Worm (Caenorhabditis elegans) whole organism, late embryonic: ENCODE measurements around the gene clec-186.

ENCODE experiments used
- K02D7.2 ChIP-seq: sonication (generic microtip); optimal IDR thresholded peaks from 2 replicates; lab custom pipeline; 2017; ENCODE audit warnings: mild to moderate bottlenecking, missing genetic modification characterization, missing compliant biosample characterization
- K09A11.1 ChIP-seq: sonication (generic microtip); optimal IDR thresholded peaks from 2 replicates; lab custom pipeline; 2017; ENCODE audit warnings: antibody characterized with exemption, mild to moderate bottlenecking, missing genetic modification characterization, missing compliant biosample characterization; ENCODE audit not compliant: insufficient read depth
- ama-1 ChIP-seq: fragments of 150-350 bp; optimal IDR thresholded peaks from 2 replicates; lab custom pipeline; 2014
- ceh-30 ChIP-seq: fragments of 150-350 bp; optimal IDR thresholded peaks from 2 replicates; lab custom pipeline; 2014; ENCODE audit warnings: missing biosample characterization, missing genetic modification characterization
- che-1 ChIP-seq: sonication (generic microtip); optimal IDR thresholded peaks from 2 replicates; lab custom pipeline; 2016; ENCODE audit warnings: mild to moderate bottlenecking, missing genetic modification characterization, missing compliant biosample characterization
- dve-1 ChIP-seq: sonication (generic microtip); optimal IDR thresholded peaks from 2 replicates; lab custom pipeline; 2017; ENCODE audit warnings: antibody characterized with exemption, mild to moderate bottlenecking, missing genetic modification characterization, missing compliant biosample characterization
- hlh-15 ChIP-seq: sonication (generic microtip); optimal IDR thresholded peaks from 2 replicates; lab custom pipeline; 2016; ENCODE audit warnings: missing genetic modification characterization, missing compliant biosample characterization
- hlh-6 ChIP-seq: sonication (generic microtip); optimal IDR thresholded peaks from 2 replicates; lab custom pipeline; 2016; ENCODE audit warnings: missing genotype, missing genetic modification characterization, missing compliant biosample characterization
- hlh-8 ChIP-seq: sonication (generic microtip); optimal IDR thresholded peaks from 2 replicates; lab custom pipeline; 2016; ENCODE audit warnings: missing genotype, missing genetic modification characterization, missing compliant biosample characterization
- nhr-11 ChIP-seq: fragments of 150-350 bp; optimal IDR thresholded peaks from 2 replicates; lab custom pipeline; 2014; ENCODE audit warnings: missing biosample characterization, missing genetic modification characterization
- pha-2 ChIP-seq: sonication (generic microtip); optimal IDR thresholded peaks from 2 replicates; lab custom pipeline; 2017; ENCODE audit warnings: mild to moderate bottlenecking, missing genetic modification characterization, missing compliant biosample characterization
- ref-2 ChIP-seq: sonication (generic microtip); optimal IDR thresholded peaks from 2 replicates; lab custom pipeline; 2016; ENCODE audit warnings: missing genetic modification characterization, missing compliant biosample characterization
- tbx-2 ChIP-seq: sonication (generic microtip); optimal IDR thresholded peaks from 2 replicates; lab custom pipeline; 2016; ENCODE audit warnings: missing genetic modification characterization, missing compliant biosample characterization

- TF ChIP-seq che-1 = no peak
- TF ChIP-seq ama-1 (lab: Kevin White, UChicago) = no peak
- TF ChIP-seq tbx-2 (tag; lab: Kevin White, UChicago) = no peak
- TF ChIP-seq ref-2 (tag; lab: Kevin White, UChicago) = no peak
- TF ChIP-seq pha-2 (tag; lab: Kevin White, UChicago) = no peak
- no peak for TF ChIP-seq K09A11.1
- no peak for TF ChIP-seq ceh-30 (tag; lab: Kevin White, UChicago)
- no peak for TF ChIP-seq hlh-15 (tag; lab: Kevin White, UChicago)
- no peak for TF ChIP-seq hlh-8 (tag; lab: Kevin White, UChicago)
- TF ChIP-seq dve-1 (tag; lab: Kevin White, UChicago) = no peak
- TF ChIP-seq nhr-11 (tag; lab: Kevin White, UChicago) = no peak
- no peak for TF ChIP-seq hlh-6 (tag; lab: Kevin White, UChicago)
- no peak for TF ChIP-seq K02D7.2 (tag; lab: Kevin White, UChicago)
Measured at ce11 chrIV:12816636-12817035, 49.3 kb upstream of the clec-186 start.
